Worm (Caenorhabditis elegans) whole organism, late embryonic: Measurements from ENCODE around the gene C26E1.2.

Source experiments
- C08G9.2 ChIP-seq: sonication (generic microtip); optimal IDR thresholded peaks from 2 replicates; lab custom pipeline; 2016; ENCODE audit warnings: mild to moderate bottlenecking, missing genetic modification characterization, moderate library complexity, missing compliant biosample characterization
- fkh-10 ChIP-seq: fragments of 150-350 bp; optimal IDR thresholded peaks from 2 replicates; lab custom pipeline; 2014; ENCODE audit warnings: missing biosample characterization, missing genetic modification reagents, missing genetic modification characterization
- lin-11 ChIP-seq: fragments of 200-800 bp; sonication (Bioruptor generic); optimal IDR thresholded peaks from 2 replicates; lab custom pipeline; 2018; ENCODE audit warnings: mild to moderate bottlenecking, missing genetic modification characterization, missing compliant biosample characterization
- odd-2 ChIP-seq: sonication (generic microtip); optimal IDR thresholded peaks from 2 replicates; lab custom pipeline; 2017; ENCODE audit warnings: antibody characterized with exemption, mild to moderate bottlenecking, missing genetic modification characterization, missing compliant biosample characterization
- pag-3 ChIP-seq: sonication (generic microtip); optimal IDR thresholded peaks from 2 replicates; lab custom pipeline; 2016; ENCODE audit warnings: missing compliant biosample characterization, missing genetic modification characterization, borderline replicate concordance
- pha-4 ChIP-seq: fragments of 150-350 bp; optimal IDR thresholded peaks from 2 replicates; lab custom pipeline; 2018; ENCODE audit warnings: missing biosample characterization, missing genetic modification reagents, missing genetic modification characterization

DNA sequence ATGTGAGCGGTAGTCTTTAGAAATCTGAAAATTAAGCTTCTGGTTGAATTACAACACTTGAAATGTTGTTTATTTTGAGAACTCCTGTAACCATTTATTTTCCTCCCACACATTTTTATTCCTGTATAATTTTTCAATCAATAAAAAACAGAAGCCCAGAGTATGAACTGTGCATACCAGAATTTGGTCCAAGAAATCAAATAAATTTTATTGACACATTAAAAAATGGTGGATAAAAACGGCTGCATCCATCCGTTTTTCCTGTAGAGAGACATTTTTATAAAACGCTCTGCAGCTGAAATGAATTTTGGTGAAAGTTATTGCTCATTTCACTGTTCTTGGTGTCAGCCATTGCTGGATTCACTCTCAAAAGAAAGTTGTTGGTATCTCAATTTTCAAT, 7.7 kb upstream of the C26E1.2 start, which contains the start of gene C26E1.1:
- TF ChIP-seq lin-11 (tag; lab: Kevin White, UChicago) (no peak), fkh-10 (GFP tag; lab: Kevin White, UChicago) (no peak), pag-3 (tag; lab: Kevin White, UChicago) (no peak), pha-4 (no peak), C08G9.2 (tag; lab: Kevin White, UChicago) (no peak), odd-2 (tag; lab: Kevin White, UChicago) (no peak)
